Worm (Caenorhabditis elegans) whole organism, young adult: Measurements from ENCODE around the gene fox-1.

Experiments
- Y56A3A.18 ChIP-seq: fragments of 200-800 bp; sonication (Bioruptor generic); IDR thresholded peaks from 2 replicates; pipeline ENCODE4 v1.3.6; 2022; ENCODE audit warnings: missing genetic modification reagents, missing genetic modification characterization, missing compliant biosample characterization
- ekl-4 ChIP-seq: fragments of 200-800 bp; sonication (Bioruptor generic); IDR thresholded peaks from 2 replicates; pipeline ENCODE4 v1.3.6; 2022; ENCODE audit warnings: missing genetic modification reagents, missing genetic modification characterization, missing compliant biosample characterization
- nfya-1 ChIP-seq: sonication (generic microtip); optimal IDR thresholded peaks from 2 replicates; lab custom pipeline; 2017; ENCODE audit warnings: antibody characterized with exemption, missing compliant biosample characterization, missing genetic modification characterization, borderline replicate concordance; ENCODE audit not compliant: insufficient read depth

DNA sequence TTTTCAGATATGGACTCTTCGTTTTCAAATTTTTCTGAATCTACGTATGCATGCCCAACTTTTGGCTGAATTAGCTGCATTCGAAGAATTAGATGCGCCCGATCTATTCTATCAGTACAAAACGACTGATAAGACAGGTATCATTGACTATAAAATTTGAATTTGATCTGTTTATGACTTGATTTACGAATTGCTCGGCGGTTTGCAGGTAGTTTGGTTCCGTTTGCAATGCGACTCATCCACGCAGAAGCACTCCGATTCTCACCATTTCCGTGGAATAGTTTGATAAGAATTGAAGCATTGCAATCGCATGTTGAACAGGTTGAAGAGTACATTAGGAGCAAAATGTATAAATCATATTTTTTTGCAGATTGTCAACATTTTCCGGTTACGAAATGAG lies 48.7 kb downstream of the fox-1 start:
- TF ChIP-seq Y56A3A.18: no peak
- no peak for TF ChIP-seq ekl-4 (GFP tag; lab: Robert Waterston, UW)
- TF ChIP-seq nfya-1 (tag; lab: Kevin White, UChicago): no peak
